Worm (Caenorhabditis elegans) whole organism, L4 larva: ENCODE results near the gene tam-1.

Experiments
- D1046.2 ChIP-seq: fragments of 200-800 bp; sonication (Bioruptor generic); IDR thresholded peaks from 2 replicates; pipeline ENCODE4 v1.3.6; 2022; ENCODE audit warnings: missing genetic modification characterization, missing compliant biosample characterization
- T20F7.1 ChIP-seq: fragments of 200-800 bp; sonication (Bioruptor generic); optimal IDR thresholded peaks from 2 replicates; lab custom pipeline; 2018; ENCODE audit warnings: mild to moderate bottlenecking, missing genetic modification characterization, missing compliant biosample characterization
- Y48G9A.11 ChIP-seq: fragments of 200-800 bp; sonication (Bioruptor generic); IDR thresholded peaks from 2 replicates; pipeline ENCODE4 v1.3.6; 2022; ENCODE audit warnings: missing genetic modification reagents, missing genetic modification characterization, missing compliant biosample characterization
- ama-1 ChIP-seq: fragments of 150-350 bp; optimal IDR thresholded peaks from 2 replicates; lab custom pipeline; 2014; ENCODE audit warnings: inconsistent platforms, mixed read lengths
- ceh-28 ChIP-seq: fragments of 150-350 bp; optimal IDR thresholded peaks from 2 replicates; lab custom pipeline; 2014; ENCODE audit warnings: missing biosample characterization, missing genetic modification reagents, missing genetic modification characterization
- ceh-44 ChIP-seq: fragments of 200-800 bp; sonication (Bioruptor generic); IDR thresholded peaks from 2 replicates; pipeline ENCODE4 v1.3.6; 2022; ENCODE audit warnings: missing genetic modification reagents, missing genetic modification characterization, missing compliant biosample characterization
- hlh-30 ChIP-seq: sonication (generic microtip); optimal IDR thresholded peaks from 2 replicates; lab custom pipeline; 2017; ENCODE audit warnings: antibody characterized with exemption, mild to moderate bottlenecking, missing genetic modification characterization, missing compliant biosample characterization; ENCODE audit not compliant: insufficient read depth
- mdl-1 ChIP-seq, 2 experiments: fragments of 150-350 bp in 1 of 2; sonication (generic microtip) in 1 of 2; optimal IDR thresholded peaks; 2 replicates each; lab custom pipeline; 2014 to 2017; ENCODE audit warnings: missing biosample characterization in 2 of 2, missing genetic modification characterization in 2 of 2
- nhr-237 ChIP-seq: sonication (generic microtip); optimal IDR thresholded peaks from 2 replicates; lab custom pipeline; 2017; ENCODE audit warnings: missing biosample characterization, missing genetic modification characterization
- nhr-25 ChIP-seq: sonication (generic microtip); optimal IDR thresholded peaks from 2 replicates; lab custom pipeline; 2017; ENCODE audit warnings: missing genetic modification characterization, mild to moderate bottlenecking, missing compliant biosample characterization, antibody characterized with exemption, moderate library complexity, borderline replicate concordance; ENCODE audit not compliant: insufficient read depth
- pha-4 ChIP-seq, 2 experiments: fragments of 150-350 bp in 1 of 2; fragments of 200-800 bp in 1 of 2; sonication (Bioruptor generic) in 1 of 2; IDR thresholded peaks in 1 of 2; optimal IDR thresholded peaks in 1 of 2; 2 replicates each; pipeline versions ENCODE4 v1.3.6 to Lab custom; 2014 to 2022; ENCODE audit warnings: missing genetic modification characterization in 2 of 2, missing genetic modification reagents in 2 of 2, missing biosample characterization in 1 of 2, missing compliant biosample characterization in 1 of 2
- tag-97 ChIP-seq: fragments of 200-800 bp; sonication (Bioruptor generic); IDR thresholded peaks from 2 replicates; pipeline ENCODE4 v1.3.6; 2022; ENCODE audit warnings: missing genetic modification characterization, missing compliant biosample characterization

DNA sequence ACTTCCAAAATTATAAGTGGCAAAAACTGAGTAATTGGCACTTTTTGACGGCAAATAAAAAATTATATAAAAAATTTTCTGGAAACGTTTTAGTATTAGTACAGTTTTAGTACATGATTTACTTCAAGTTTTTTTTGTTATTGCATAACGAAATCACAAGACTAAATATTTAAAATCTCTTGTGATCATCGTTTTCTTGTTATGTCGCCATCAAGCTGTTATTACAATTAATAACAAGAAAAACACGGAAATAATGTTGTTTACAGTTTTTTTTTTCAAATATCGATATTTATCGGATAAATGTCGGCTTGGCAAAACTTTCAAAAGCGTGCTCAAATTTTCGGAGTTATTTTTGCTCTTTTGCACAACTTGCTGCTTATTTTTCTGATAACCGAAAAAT, 14.3 kb downstream of the tam-1 start, which contains the start of gene str-209:
- TF ChIP-seq T20F7.1 (no peak), ceh-44 (GFP tag; lab: Robert Waterston, UW) (no peak), nhr-25 (tag; lab: Kevin White, UChicago) (no peak), ceh-28 (tag; lab: Kevin White, UChicago) (no peak), mdl-1 (tag; optimal IDR thresholded peaks at IDR 0.05; lab: Kevin White, UChicago) (no peak), hlh-30 (tag; lab: Kevin White, UChicago) (no peak), D1046.2 (no peak), pha-4 (GFP tag; IDR thresholded peaks at IDR 0.05; lab: Robert Waterston, UW) (no peak), pha-4 (tag; optimal IDR thresholded peaks at IDR 0.05; lab: Kevin White, UChicago) (no peak), nhr-237 (tag; lab: Kevin White, UChicago) (no peak), Y48G9A.11 (GFP tag; lab: Robert Waterston, UW) (no peak), ama-1 (lab: Kevin White, UChicago) (no peak), tag-97 (GFP tag; lab: Robert Waterston, UW) (no peak)
